Fruit fly (Drosophila melanogaster) S2 (cell line): ENCODE measurements around the gene Ance.

Experiments used
- CG8478 ChIP-seq: fragments of >200 bp; optimal IDR thresholded peaks from 2 replicates; lab custom pipeline; 2018
- CTCF ChIP-seq, 2 experiments: fragments of >200 bp; optimal IDR thresholded peaks; 2 replicates each; lab custom pipeline; 2018

- TF ChIP-seq CG8478 (no peak), CTCF (optimal IDR thresholded peaks at IDR 0.05; lab: Kevin White, UChicago) (no peak)
These were observed 50.3 kb downstream of the Ance start for dm6 chr2L:13955775-13956174.
